Fruit fly (Drosophila melanogaster) whole organism, prepupa: ENCODE results near the gene to.

Source experiments
- Blimp-1 ChIP-seq: fragments of 200-800 bp; sonication (Bioruptor generic); optimal IDR thresholded peaks from 3 replicates; lab custom pipeline; 2017; ENCODE audit warnings: missing biosample characterization, missing genetic modification characterization, mild to moderate bottlenecking, moderate library complexity, missing genetic modification reagents
- CG10631 ChIP-seq: fragments of 200-800 bp; sonication (Bioruptor generic); optimal IDR thresholded peaks from 2 replicates; lab custom pipeline; 2016; ENCODE audit warnings: missing biosample characterization, missing genetic modification characterization
- CG11294 ChIP-seq: fragments of 200-800 bp; sonication (Bioruptor generic); IDR thresholded peaks from 2 replicates; pipeline ENCODE4 v1.3.6; 2022; ENCODE audit warnings: missing biosample characterization, missing genetic modification characterization
- CG11902 ChIP-seq: fragments of 200-800 bp; sonication (Bioruptor generic); optimal IDR thresholded peaks from 3 replicates; lab custom pipeline; 2016; ENCODE audit warnings: missing biosample characterization, missing genetic modification characterization
- CG1621 ChIP-seq: fragments of 200-800 bp; sonication (Bioruptor generic); optimal IDR thresholded peaks from 3 replicates; lab custom pipeline; 2018; ENCODE audit warnings: missing biosample characterization, mild to moderate bottlenecking, missing genetic modification characterization
- CG16779 ChIP-seq: fragments of 200-800 bp; sonication (Bioruptor generic); optimal IDR thresholded peaks from 3 replicates; lab custom pipeline; 2017; ENCODE audit warnings: missing biosample characterization, mild to moderate bottlenecking, missing genetic modification characterization
- CG3032 ChIP-seq: fragments of 200-800 bp; optimal IDR thresholded peaks from 2 replicates; lab custom pipeline; 2019; ENCODE audit warnings: missing biosample characterization, mild to moderate bottlenecking, missing genetic modification characterization, moderate library complexity
- CG31627 ChIP-seq: fragments of 200-800 bp; sonication (Bioruptor generic); optimal IDR thresholded peaks from 3 replicates; lab custom pipeline; 2016; ENCODE audit warnings: missing biosample characterization, missing genetic modification characterization
- CG32006 ChIP-seq: fragments of 200-800 bp; sonication (Bioruptor generic); optimal IDR thresholded peaks from 3 replicates; lab custom pipeline; 2017; ENCODE audit warnings: missing biosample characterization, mild to moderate bottlenecking, missing genetic modification characterization
- CG34406 ChIP-seq: fragments of 200-800 bp; sonication (Bioruptor generic); optimal IDR thresholded peaks from 3 replicates; lab custom pipeline; 2016; ENCODE audit warnings: missing biosample characterization, missing genetic modification characterization
- CG4318 ChIP-seq: fragments of 200-800 bp; sonication (Bioruptor generic); optimal IDR thresholded peaks from 3 replicates; lab custom pipeline; 2017; ENCODE audit warnings: missing biosample characterization, mild to moderate bottlenecking, missing genetic modification characterization
- CG6163 ChIP-seq: fragments of 200-800 bp; sonication (Bioruptor generic); IDR thresholded peaks from 3 replicates; pipeline ENCODE4 v1.3.6; 2022; ENCODE audit warnings: missing biosample characterization, missing genetic modification characterization
- CG6792 ChIP-seq: fragments of 200-800 bp; sonication (Bioruptor generic); optimal IDR thresholded peaks from 3 replicates; lab custom pipeline; 2016; ENCODE audit warnings: missing biosample characterization, missing genetic modification characterization
- CG6808 ChIP-seq: fragments of 200-800 bp; sonication (Bioruptor generic); optimal IDR thresholded peaks from 3 replicates; lab custom pipeline; 2017; ENCODE audit warnings: missing biosample characterization, missing genetic modification characterization, mild to moderate bottlenecking, moderate library complexity, missing genetic modification reagents
- CG6854 ChIP-seq: fragments of 200-800 bp; sonication (Bioruptor generic); optimal IDR thresholded peaks from 2 replicates; lab custom pipeline; 2017; ENCODE audit warnings: missing biosample characterization, mild to moderate bottlenecking, missing genetic modification characterization
- CG7368 ChIP-seq: fragments of 200-800 bp; sonication (Bioruptor generic); optimal IDR thresholded peaks from 3 replicates; lab custom pipeline; 2016; ENCODE audit warnings: missing biosample characterization, missing genetic modification characterization
- CG8119 ChIP-seq: fragments of 200-800 bp; sonication (Bioruptor generic); IDR thresholded peaks from 3 replicates; pipeline ENCODE4 v1.3.6; 2022; ENCODE audit warnings: missing biosample characterization, missing genetic modification characterization
- CG9139 ChIP-seq: fragments of 200-800 bp; sonication (Bioruptor generic); optimal IDR thresholded peaks from 3 replicates; lab custom pipeline; 2017; ENCODE audit warnings: missing biosample characterization, mild to moderate bottlenecking, missing genetic modification characterization
- Eip75B ChIP-seq: fragments of 200-800 bp; sonication (Bioruptor generic); optimal IDR thresholded peaks from 3 replicates; lab custom pipeline; 2016; ENCODE audit warnings: missing biosample characterization, missing genetic modification characterization
- Eip78C ChIP-seq: fragments of 200-800 bp; sonication (Bioruptor generic); peaks from one replicate; lab custom pipeline; 2016; ENCODE audit warnings: missing biosample characterization, missing genetic modification characterization
- Eip93F ChIP-seq: fragments of 200-800 bp; sonication (Bioruptor generic); optimal IDR thresholded peaks from 2 replicates; lab custom pipeline; 2016; ENCODE audit warnings: missing biosample characterization, mild to moderate bottlenecking, missing genetic modification characterization
- Ets21C ChIP-seq: fragments of 200-800 bp; sonication (Bioruptor generic); optimal IDR thresholded peaks from 3 replicates; lab custom pipeline; 2016; ENCODE audit warnings: missing biosample characterization, missing genetic modification characterization
- Ets96B ChIP-seq: fragments of 200-800 bp; optimal IDR thresholded peaks from 2 replicates; lab custom pipeline; 2019; ENCODE audit warnings: missing biosample characterization, mild to moderate bottlenecking, missing genetic modification characterization, moderate library complexity
- Hr38 ChIP-seq: sonication (Bioruptor generic); optimal IDR thresholded peaks from 2 replicates; lab custom pipeline; 2016; ENCODE audit warnings: missing biosample characterization, missing genetic modification characterization
- Hr39 ChIP-seq: fragments of 200-800 bp; sonication (Bioruptor generic); optimal IDR thresholded peaks from 2 replicates; lab custom pipeline; 2016; ENCODE audit warnings: missing biosample characterization, missing genetic modification characterization
- Hr4 ChIP-seq: fragments of 200-800 bp; sonication (Bioruptor generic); optimal IDR thresholded peaks from 3 replicates; lab custom pipeline; 2016; ENCODE audit warnings: missing biosample characterization, missing genetic modification characterization
- Lpt ChIP-seq: fragments of 200-800 bp; sonication (Bioruptor generic); optimal IDR thresholded peaks from 3 replicates; lab custom pipeline; 2016; ENCODE audit warnings: missing biosample characterization, missing genetic modification characterization
- Met ChIP-seq: fragments of 200-800 bp; sonication (Bioruptor generic); optimal IDR thresholded peaks from 3 replicates; lab custom pipeline; 2016; ENCODE audit warnings: missing biosample characterization, missing genetic modification characterization
- Smox ChIP-seq: fragments of 200-800 bp; sonication (Bioruptor generic); optimal IDR thresholded peaks from 3 replicates; lab custom pipeline; 2016; ENCODE audit warnings: missing biosample characterization, missing genetic modification characterization
- Sox102F ChIP-seq: fragments of 200-800 bp; sonication (Bioruptor generic); optimal IDR thresholded peaks from 2 replicates; lab custom pipeline; 2016; ENCODE audit warnings: missing biosample characterization, mild to moderate bottlenecking, missing genetic modification characterization
- Sox14 ChIP-seq: fragments of 200-800 bp; sonication (Bioruptor generic); optimal IDR thresholded peaks from 3 replicates; lab custom pipeline; 2016; ENCODE audit warnings: missing biosample characterization, missing genetic modification characterization
- Sox15 ChIP-seq: fragments of 200-800 bp; sonication (Bioruptor generic); optimal IDR thresholded peaks from 3 replicates; lab custom pipeline; 2016; ENCODE audit warnings: missing biosample characterization, missing genetic modification characterization
- achi ChIP-seq: fragments of 200-800 bp; sonication (Bioruptor generic); optimal IDR thresholded peaks from 3 replicates; lab custom pipeline; 2016; ENCODE audit warnings: missing biosample characterization, missing genetic modification characterization
- dsx ChIP-seq: fragments of 200-800 bp; optimal IDR thresholded peaks from 3 replicates; lab custom pipeline; 2019; ENCODE audit warnings: missing biosample characterization, mild to moderate bottlenecking, missing genetic modification characterization, moderate library complexity; ENCODE audit not compliant: poor library complexity, severe bottlenecking
- eg ChIP-seq: fragments of 200-800 bp; sonication (Bioruptor generic); IDR thresholded peaks from 3 replicates; pipeline ENCODE4 v1.3.6; 2022; ENCODE audit warnings: missing biosample characterization, missing genetic modification characterization
- esn ChIP-seq: fragments of 200-800 bp; sonication (Bioruptor generic); optimal IDR thresholded peaks from 2 replicates; lab custom pipeline; 2016; ENCODE audit warnings: missing biosample characterization, mild to moderate bottlenecking, missing genetic modification characterization, moderate library complexity
- fd59A ChIP-seq: fragments of 200-800 bp; sonication (Bioruptor generic); optimal IDR thresholded peaks from 2 replicates; lab custom pipeline; 2017; ENCODE audit warnings: missing biosample characterization, mild to moderate bottlenecking, missing genetic modification characterization, missing genetic modification reagents
- fd85E ChIP-seq: fragments of 200-800 bp; sonication (Bioruptor generic); optimal IDR thresholded peaks from 3 replicates; lab custom pipeline; 2016; ENCODE audit warnings: missing biosample characterization, missing genetic modification characterization
- fkh ChIP-seq: fragments of 200-800 bp; sonication (Bioruptor generic); optimal IDR thresholded peaks from 3 replicates; lab custom pipeline; 2017; ENCODE audit warnings: missing biosample characterization, mild to moderate bottlenecking, missing genetic modification characterization, moderate library complexity
- pdm3 ChIP-seq: fragments of 200-800 bp; sonication (Bioruptor generic); optimal IDR thresholded peaks from 3 replicates; lab custom pipeline; 2016; ENCODE audit warnings: missing biosample characterization, missing genetic modification characterization
- salr ChIP-seq, 2 experiments: fragments of 200-800 bp; sonication (Bioruptor generic); optimal IDR thresholded peaks; 3 replicates each; lab custom pipeline; 2016 to 2018; ENCODE audit warnings: missing biosample characterization in 2 of 2, missing genetic modification characterization in 2 of 2, mild to moderate bottlenecking in 1 of 2
- ss ChIP-seq, 2 experiments: fragments of 200-800 bp; sonication (Bioruptor generic); optimal IDR thresholded peaks; 2 replicates in 1 of 2; 3 replicates in 1 of 2; lab custom pipeline; 2017 to 2018; ENCODE audit warnings: mild to moderate bottlenecking in 2 of 2, missing biosample characterization in 2 of 2, missing genetic modification characterization in 2 of 2, moderate library complexity in 1 of 2
- svp ChIP-seq: fragments of 200-800 bp; sonication (Bioruptor generic); peaks from one replicate; lab custom pipeline; 2016; ENCODE audit warnings: missing biosample characterization, missing genetic modification characterization
- topi ChIP-seq: fragments of 200-800 bp; sonication (Bioruptor generic); optimal IDR thresholded peaks from 3 replicates; lab custom pipeline; 2016; ENCODE audit warnings: missing biosample characterization, missing genetic modification characterization
- vri ChIP-seq: fragments of 200-800 bp; sonication (Bioruptor generic); optimal IDR thresholded peaks from 3 replicates; lab custom pipeline; 2016; ENCODE audit warnings: missing biosample characterization, mild to moderate bottlenecking, missing genetic modification characterization

The to gene

DNA sequence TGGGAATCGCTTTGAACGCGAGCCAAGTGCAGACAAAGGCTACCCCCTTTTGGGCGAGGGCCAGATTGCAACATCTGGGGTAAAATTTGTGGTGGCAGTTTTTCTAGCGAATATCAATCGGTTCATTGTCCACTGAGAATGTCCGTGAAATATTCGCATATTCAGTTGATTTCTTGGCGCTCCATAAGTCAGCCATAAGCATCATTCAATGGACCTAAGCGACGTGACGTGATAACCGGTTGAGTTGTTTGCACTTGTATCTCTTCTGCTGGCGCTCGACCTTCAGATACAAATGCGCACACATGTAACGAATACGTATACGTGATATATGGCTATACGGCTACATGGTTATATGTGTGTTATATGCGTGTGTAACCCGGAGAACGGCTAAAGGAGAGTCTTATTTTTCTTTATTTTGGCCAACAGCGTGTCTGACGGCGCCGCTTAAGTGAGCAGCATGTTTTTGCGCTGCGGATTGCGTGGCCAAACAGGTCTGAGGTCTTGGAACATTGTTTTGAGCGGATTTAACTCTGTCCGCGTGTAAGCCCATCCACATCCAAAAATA is 34.5 kb upstream of the to start (continued):
- no peak for TF ChIP-seq svp (GFP tag; lab: Kevin White, UChicago)
- peak; percentile 9 for TF ChIP-seq Sox102F (GFP tag; lab: Kevin White, UChicago)
- TF ChIP-seq CG6808: no peak
- no peak for TF ChIP-seq Eip93F (GFP tag; lab: Kevin White, UChicago)
- TF ChIP-seq Hr38 (GFP tag; lab: Kevin White, UChicago): no peak
- no peak for TF ChIP-seq CG16779 (tag; lab: Kevin White, UChicago)
- TF ChIP-seq Ets96B (tag; lab: Kevin White, UChicago): no peak
- TF ChIP-seq CG1621: peak; percentile 91
- no peak for TF ChIP-seq fkh (GFP tag; lab: Kevin White, UChicago)
- no peak for TF ChIP-seq Sox15 (GFP tag; lab: Kevin White, UChicago)
- no peak for TF ChIP-seq CG34406 (GFP tag; lab: Kevin White, UChicago)
- TF ChIP-seq salr (GFP tag; optimal IDR thresholded peaks at IDR 0.05; lab: Kevin White, UChicago): no peak
- peak; percentile 57 for TF ChIP-seq vri (GFP tag; lab: Kevin White, UChicago)
- TF ChIP-seq Hr39 (GFP tag; lab: Kevin White, UChicago): no peak
- TF ChIP-seq eg (GFP tag; lab: Robert Waterston, UW): no peak
- TF ChIP-seq CG31627 (GFP tag; lab: Kevin White, UChicago): no peak
- TF ChIP-seq fd85E (GFP tag; lab: Kevin White, UChicago): no peak
- TF ChIP-seq CG6792 (GFP tag; lab: Kevin White, UChicago): no peak
- TF ChIP-seq Blimp-1 (GFP tag; lab: Kevin White, UChicago): no peak
- TF ChIP-seq CG11902: no peak
- TF ChIP-seq fd59A (GFP tag; lab: Kevin White, UChicago): no peak
- no peak for TF ChIP-seq achi (GFP tag; lab: Kevin White, UChicago)
- no peak for TF ChIP-seq Met (GFP tag; lab: Kevin White, UChicago)
- TF ChIP-seq CG11294 (GFP tag; lab: Robert Waterston, UW): no peak

DNA sequence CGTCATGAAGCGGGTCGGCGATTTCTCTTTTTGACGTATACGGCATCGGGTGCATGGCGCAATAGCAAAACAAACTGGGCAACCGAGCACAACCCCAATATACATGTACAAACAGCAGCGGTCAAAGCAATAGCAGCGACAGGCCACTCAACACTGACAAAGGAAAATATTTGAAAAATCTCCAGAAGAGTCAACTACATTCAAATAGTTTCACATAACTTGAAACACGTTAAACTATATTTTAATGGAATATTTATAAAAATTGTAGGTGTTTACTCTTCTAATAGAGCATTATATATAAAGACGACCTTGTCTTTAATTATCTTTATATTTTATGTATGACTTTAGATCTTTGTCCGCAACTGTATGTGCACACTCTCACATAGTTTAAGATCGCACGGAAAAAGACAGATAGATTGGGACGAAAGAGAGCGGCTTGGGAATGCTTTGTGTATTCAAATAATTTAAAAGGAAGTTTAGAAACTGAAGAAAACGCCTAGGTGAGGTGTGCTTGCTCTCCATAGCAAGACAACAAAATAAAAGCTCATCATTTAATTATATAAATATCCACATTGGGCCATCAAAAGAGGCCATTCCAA is 32.5 kb upstream of the to start:
- TF ChIP-seq CG16779 (tag; lab: Kevin White, UChicago) (peak; percentile 63), ss (GFP tag; optimal IDR thresholded peaks at IDR 0.05; lab: Kevin White, UChicago) (peak; percentile 80 to 82), CG32006 (GFP tag; lab: Kevin White, UChicago) (peak; percentile 91), Eip75B (GFP tag; lab: Kevin White, UChicago) (peak; percentile 80), achi (GFP tag; lab: Kevin White, UChicago) (peak; percentile 87), Ets21C (GFP tag; lab: Kevin White, UChicago) (peak; percentile 53), CG9139 (peak; percentile 76), Eip78C (GFP tag; lab: Kevin White, UChicago) (peak; percentile 95), Hr4 (GFP tag; lab: Kevin White, UChicago) (peak; percentile 89), Blimp-1 (GFP tag; lab: Kevin White, UChicago) (no peak), Eip93F (GFP tag; lab: Kevin White, UChicago) (no peak), esn (GFP tag; lab: Kevin White, UChicago) (peak; percentile 81), CG10631 (GFP tag; lab: Kevin White, UChicago) (peak; percentile 87), CG1621 (peak; percentile 84), CG6854 (GFP tag; lab: Kevin White, UChicago) (peak; percentile 22), fkh (GFP tag; lab: Kevin White, UChicago) (peak; percentile 11), CG34406 (GFP tag; lab: Kevin White, UChicago) (peak; percentile 85), fd85E (GFP tag; lab: Kevin White, UChicago) (peak; percentile 35), CG4318 (GFP tag; lab: Kevin White, UChicago) (peak; percentile 75), Sox102F (GFP tag; lab: Kevin White, UChicago) (peak; percentile 74), CG11902 (peak; percentile 61), Sox15 (GFP tag; lab: Kevin White, UChicago) (peak; percentile 61), Smox (peak; percentile 76), CG8119 (GFP tag; lab: Robert Waterston, UW) (peak; percentile 94), Lpt (GFP tag; lab: Kevin White, UChicago) (peak; percentile 79), CG3032 (tag; lab: Kevin White, UChicago) (peak; percentile 84), CG6808 (peak; percentile 88), svp (GFP tag; lab: Kevin White, UChicago) (peak; percentile 89), topi (peak; percentile 69), Ets96B (tag; lab: Kevin White, UChicago) (peak; percentile 92), CG7368 (GFP tag; lab: Kevin White, UChicago) (peak; percentile 64), CG31627 (GFP tag; lab: Kevin White, UChicago) (peak; percentile 70), dsx (GFP tag; lab: Kevin White, UChicago) (peak; percentile 85), pdm3 (GFP tag; lab: Kevin White, UChicago) (peak; percentile 84), CG6163 (GFP tag; lab: Robert Waterston, UW) (peak; percentile 87), fd59A (GFP tag; lab: Kevin White, UChicago) (peak; percentile 82), Sox14 (GFP tag; lab: Kevin White, UChicago) (peak; percentile 84)
